Worm (Caenorhabditis elegans) whole organism, L1 larva: ENCODE measurements around the gene Y54F10AL.1.

Experiments
- hlh-17 ChIP-seq: fragments of 200-800 bp; sonication (Bioruptor generic); optimal IDR thresholded peaks from 2 replicates; lab custom pipeline; 2018; ENCODE audit warnings: missing genetic modification characterization, mild to moderate bottlenecking, missing compliant biosample characterization, moderate library complexity, borderline replicate concordance
- mdl-1 ChIP-seq, 2 experiments: fragments of 150-350 bp; optimal IDR thresholded peaks; 2 replicates each; lab custom pipeline; 2014 to 2017; ENCODE audit warnings: missing biosample characterization in 2 of 2, missing genetic modification characterization in 2 of 2, inconsistent platforms in 1 of 2
- sup-37 ChIP-seq: fragments of 200-800 bp; sonication (Bioruptor generic); optimal IDR thresholded peaks from 2 replicates; lab custom pipeline; 2018; ENCODE audit warnings: mild to moderate bottlenecking, missing genetic modification characterization, missing compliant biosample characterization

DNA sequence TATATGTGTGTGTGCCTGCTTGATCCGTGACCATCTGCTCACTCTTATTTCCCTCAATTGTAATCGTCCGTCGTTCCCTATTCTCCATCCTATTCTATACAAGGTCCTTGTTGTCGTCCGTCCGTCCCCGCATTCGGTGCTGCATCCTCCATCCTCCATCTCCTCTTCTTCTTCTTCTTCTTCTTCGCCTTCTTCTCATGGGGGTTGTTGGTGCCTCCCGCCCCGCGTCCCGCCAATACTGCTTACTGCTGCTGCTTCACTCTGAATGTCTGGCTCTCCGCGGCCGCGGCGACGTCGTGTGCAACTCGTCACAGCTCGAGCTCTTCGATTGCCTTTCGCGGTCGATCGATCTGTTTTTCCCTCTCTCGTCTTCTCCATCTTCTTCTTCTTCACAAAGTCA, 47.6 kb downstream of the Y54F10AL.1 start:
- TF ChIP-seq sup-37 (GFP tag; lab: Kevin White, UChicago) (no peak), hlh-17 (GFP tag; lab: Kevin White, UChicago) (no peak), mdl-1 (tag; optimal IDR thresholded peaks at IDR 0.05; lab: Kevin White, UChicago) (no peak)
